Worm (Caenorhabditis elegans) whole organism, L2 larva: Measurements from ENCODE around the gene suex-1.

ENCODE experiments used
- F13H6.1 ChIP-seq: sonication (generic microtip); optimal IDR thresholded peaks from 2 replicates; lab custom pipeline; 2016; ENCODE audit warnings: missing genetic modification characterization, missing compliant biosample characterization
- R02D3.7 ChIP-seq: fragments of 150-350 bp; optimal IDR thresholded peaks from 2 replicates; lab custom pipeline; 2014; ENCODE audit warnings: missing biosample characterization, missing genetic modification characterization
- Y55F3AM.14 ChIP-seq: fragments of 200-800 bp; sonication (Bioruptor generic); optimal IDR thresholded peaks from 2 replicates; lab custom pipeline; 2018; ENCODE audit warnings: mild to moderate bottlenecking, missing genetic modification characterization, missing compliant biosample characterization
- aly-2 ChIP-seq: fragments of 150-350 bp; optimal IDR thresholded peaks from 2 replicates; lab custom pipeline; 2014; ENCODE audit warnings: missing biosample characterization, missing genetic modification characterization
- blmp-1 ChIP-seq: sonication (generic microtip); optimal IDR thresholded peaks from 2 replicates; lab custom pipeline; 2017; ENCODE audit warnings: missing genetic modification characterization, mild to moderate bottlenecking, missing compliant biosample characterization, antibody characterized with exemption, moderate library complexity; ENCODE audit not compliant: insufficient read depth
- ceh-82 ChIP-seq: fragments of 150-350 bp; optimal IDR thresholded peaks from 2 replicates; lab custom pipeline; 2014; ENCODE audit warnings: missing biosample characterization, missing genetic modification characterization
- dmd-4 ChIP-seq: sonication (generic microtip); optimal IDR thresholded peaks from 2 replicates; lab custom pipeline; 2017; ENCODE audit warnings: missing biosample characterization, missing genetic modification characterization
- egl-27 ChIP-seq: sonication (generic microtip); optimal IDR thresholded peaks from 3 replicates; lab custom pipeline; 2017; ENCODE audit warnings: missing biosample characterization, missing genetic modification reagents, missing genetic modification characterization
- elt-1 ChIP-seq: fragments of 150-350 bp; optimal IDR thresholded peaks from 2 replicates; lab custom pipeline; 2014; ENCODE audit warnings: missing biosample characterization, missing genetic modification characterization
- lin-11 ChIP-seq: fragments of 150-350 bp; sonication (generic microtip); optimal IDR thresholded peaks from 2 replicates; lab custom pipeline; 2014; ENCODE audit warnings: missing biosample characterization, missing genetic modification characterization, inconsistent platforms, mixed read lengths
- lin-13 ChIP-seq: fragments of 150-350 bp; optimal IDR thresholded peaks from 2 replicates; lab custom pipeline; 2014; ENCODE audit warnings: missing biosample characterization, missing genetic modification reagents, missing genetic modification characterization
- mbf-1 ChIP-seq: sonication (generic microtip); optimal IDR thresholded peaks from 2 replicates; lab custom pipeline; 2017; ENCODE audit warnings: missing biosample characterization, missing genetic modification characterization
- nhr-12 ChIP-seq: fragments of 150-350 bp; optimal IDR thresholded peaks from 2 replicates; lab custom pipeline; 2014; ENCODE audit warnings: missing biosample characterization, missing genetic modification characterization
- nhr-237 ChIP-seq: fragments of 150-350 bp; optimal IDR thresholded peaks from 2 replicates; lab custom pipeline; 2014; ENCODE audit warnings: missing biosample characterization, missing genetic modification characterization
- nhr-77 ChIP-seq: fragments of 150-350 bp; optimal IDR thresholded peaks from 2 replicates; lab custom pipeline; 2014; ENCODE audit warnings: missing biosample characterization, missing genetic modification characterization
- peb-1 ChIP-seq: fragments of 150-350 bp; optimal IDR thresholded peaks from 2 replicates; lab custom pipeline; 2014; ENCODE audit warnings: missing biosample characterization, missing genetic modification characterization
- skn-1 ChIP-seq: sonication (generic microtip); optimal IDR thresholded peaks from 2 replicates; lab custom pipeline; 2017; ENCODE audit warnings: missing biosample characterization, missing genetic modification characterization
- sma-3 ChIP-seq: sonication (generic microtip); optimal IDR thresholded peaks from 2 replicates; lab custom pipeline; 2016; ENCODE audit warnings: missing genetic modification reagents, missing genetic modification characterization, missing compliant biosample characterization
- sma-9 ChIP-seq, 2 experiments: fragments of 150-350 bp in 1 of 2; sonication (generic microtip) in 1 of 2; optimal IDR thresholded peaks; 2 replicates each; lab custom pipeline; 2014 to 2016; ENCODE audit warnings: missing genetic modification characterization in 2 of 2, mild to moderate bottlenecking in 1 of 2, missing biosample characterization in 1 of 2, missing compliant biosample characterization in 1 of 2, missing genetic modification reagents in 1 of 2, moderate library complexity in 1 of 2
- snpc-4 ChIP-seq: fragments of 150-350 bp; optimal IDR thresholded peaks from 2 replicates; lab custom pipeline; 2014; ENCODE audit warnings: missing biosample characterization, missing genetic modification characterization
- zag-1 ChIP-seq: fragments of 150-350 bp; optimal IDR thresholded peaks from 2 replicates; lab custom pipeline; 2014; ENCODE audit warnings: missing biosample characterization, missing genetic modification characterization
- ztf-11 ChIP-seq: sonication (generic microtip); optimal IDR thresholded peaks from 2 replicates; lab custom pipeline; 2017; ENCODE audit warnings: missing biosample characterization, missing genetic modification characterization
- ztf-4 ChIP-seq: fragments of 150-350 bp; optimal IDR thresholded peaks from 2 replicates; lab custom pipeline; 2014; ENCODE audit warnings: missing biosample characterization, missing genetic modification characterization

Gene suex-1

ce11 chrII:5451278-5451677, 46.8 kb downstream of the suex-1 start:
- no peak for TF ChIP-seq F13H6.1 (tag; lab: Kevin White, UChicago)
- TF ChIP-seq skn-1 (tag; lab: Kevin White, UChicago): no peak
- TF ChIP-seq egl-27 (tag; lab: Kevin White, UChicago): no peak

DNA sequence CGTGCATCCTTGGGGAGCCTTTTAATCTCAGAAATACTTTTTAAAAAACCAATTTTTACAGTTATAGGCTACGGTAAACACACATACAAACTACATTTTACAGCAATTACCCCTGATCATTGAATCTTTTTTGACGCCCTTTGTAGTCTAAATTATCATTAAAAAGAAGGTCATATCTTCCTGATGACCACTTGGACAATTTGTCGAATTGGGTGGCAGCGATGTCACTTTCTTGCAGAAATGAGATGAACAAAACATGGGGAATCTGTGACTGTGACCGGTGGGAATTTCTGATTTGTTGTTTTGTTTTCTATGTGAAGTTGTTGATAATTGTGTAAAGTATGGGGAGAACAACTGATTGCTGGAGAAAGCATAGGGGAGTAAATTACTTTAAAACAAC, 48.4 kb downstream of the suex-1 start:
- TF ChIP-seq sma-3 (peak; percentile 56), nhr-12 (tag; lab: Kevin White, UChicago) (no peak)

- no peak for TF ChIP-seq blmp-1
- no peak for TF ChIP-seq lin-13 (GFP tag; lab: Kevin White, UChicago)
- no peak for TF ChIP-seq nhr-12 (tag; lab: Kevin White, UChicago)
- TF ChIP-seq ztf-4 (tag; lab: Kevin White, UChicago): no peak
- peak; percentile 60 for TF ChIP-seq sma-9 (GFP tag; optimal IDR thresholded peaks at IDR 0.05; lab: Kevin White, UChicago)
- TF ChIP-seq sma-9 (tag; optimal IDR thresholded peaks at IDR 0.05; lab: Kevin White, UChicago): no peak
- TF ChIP-seq F13H6.1 (tag; lab: Kevin White, UChicago): peak; percentile 52
These were observed 48.8 kb downstream of the suex-1 start for ce11 chrII:5449219-5449618.

- TF ChIP-seq nhr-12 (tag; lab: Kevin White, UChicago) (no peak), elt-1 (tag; lab: Kevin White, UChicago) (no peak), F13H6.1 (tag; lab: Kevin White, UChicago) (no peak), ztf-11 (tag; lab: Kevin White, UChicago) (no peak), mbf-1 (tag; lab: Kevin White, UChicago) (no peak), sma-9 (GFP tag; optimal IDR thresholded peaks at IDR 0.05; lab: Kevin White, UChicago) (no peak), sma-9 (tag; optimal IDR thresholded peaks at IDR 0.05; lab: Kevin White, UChicago) (no peak), nhr-237 (tag; lab: Kevin White, UChicago) (no peak), nhr-77 (tag; lab: Kevin White, UChicago) (no peak), peb-1 (tag; lab: Kevin White, UChicago) (no peak), R02D3.7 (tag; lab: Kevin White, UChicago) (no peak), snpc-4 (no peak), dmd-4 (tag; lab: Kevin White, UChicago) (no peak), lin-11 (tag; lab: Kevin White, UChicago) (no peak), aly-2 (tag; lab: Kevin White, UChicago) (no peak), zag-1 (no peak), ceh-82 (tag; lab: Kevin White, UChicago) (no peak), Y55F3AM.14 (GFP tag; lab: Kevin White, UChicago) (no peak)
- TF ChIP-seq, all 48 proteins: peak for 0
These were observed 50.7 kb downstream of the suex-1 start, which contains the start of gene cex-1 for ce11 chrII:5447381-5447780. Gene cex-1, plus strand, starts transcription at chrII:5447681.
